Worm (Caenorhabditis elegans) whole organism, early embryonic: ENCODE results near the gene K01A6.5.

Experiments used
- B0310.2 ChIP-seq: sonication (generic microtip); optimal IDR thresholded peaks from 2 replicates; lab custom pipeline; 2016; ENCODE audit warnings: mild to moderate bottlenecking, missing genetic modification characterization, missing compliant biosample characterization
- F13C5.2 ChIP-seq: sonication (generic microtip); optimal IDR thresholded peaks from 2 replicates; lab custom pipeline; 2017; ENCODE audit warnings: mild to moderate bottlenecking, missing genetic modification characterization, inconsistent platforms, missing compliant biosample characterization
- aly-1 ChIP-seq: sonication (generic microtip); optimal IDR thresholded peaks from 2 replicates; lab custom pipeline; 2016; ENCODE audit warnings: missing genetic modification characterization, missing compliant biosample characterization
- ama-1 ChIP-seq: fragments of 150-350 bp; optimal IDR thresholded peaks from 2 replicates; lab custom pipeline; 2014
- ceh-13 ChIP-seq: fragments of 200-800 bp; sonication (Bioruptor generic); optimal IDR thresholded peaks from 2 replicates; lab custom pipeline; 2018; ENCODE audit warnings: mild to moderate bottlenecking, missing genetic modification characterization, missing compliant biosample characterization
- ceh-36 ChIP-seq: sonication (generic microtip); optimal IDR thresholded peaks from 2 replicates; lab custom pipeline; 2016; ENCODE audit warnings: missing genetic modification characterization, inconsistent platforms, missing compliant biosample characterization
- ets-7 ChIP-seq: sonication (generic microtip); optimal IDR thresholded peaks from 2 replicates; lab custom pipeline; 2016; ENCODE audit warnings: missing genotype, missing genetic modification characterization, missing compliant biosample characterization
- flt-1 ChIP-seq: fragments of 200-800 bp; sonication (Bioruptor generic); IDR thresholded peaks from 2 replicates; pipeline ENCODE4 v1.3.6; 2022; ENCODE audit warnings: missing genetic modification characterization, missing compliant biosample characterization
- hmbx-1 ChIP-seq: sonication (generic microtip); optimal IDR thresholded peaks from 2 replicates; lab custom pipeline; 2016; ENCODE audit warnings: mild to moderate bottlenecking, missing genetic modification characterization, missing compliant biosample characterization
- hmg-4 ChIP-seq: fragments of 200-800 bp; sonication (Bioruptor generic); optimal IDR thresholded peaks from 2 replicates; lab custom pipeline; 2018; ENCODE audit warnings: mild to moderate bottlenecking, missing genetic modification characterization, missing compliant biosample characterization
- hnd-1 ChIP-seq: sonication (generic microtip); optimal IDR thresholded peaks from 2 replicates; lab custom pipeline; 2016; ENCODE audit warnings: missing genetic modification characterization, missing compliant biosample characterization
- pes-1 ChIP-seq: fragments of 200-800 bp; sonication (Bioruptor generic); IDR thresholded peaks from 2 replicates; pipeline ENCODE4 v1.3.6; 2022; ENCODE audit warnings: missing genetic modification reagents, missing genetic modification characterization, missing compliant biosample characterization
- scrt-1 ChIP-seq: fragments of 200-800 bp; sonication (Bioruptor generic); IDR thresholded peaks from 2 replicates; pipeline ENCODE4 v1.3.6; 2022; ENCODE audit warnings: missing genetic modification characterization, missing compliant biosample characterization
- sea-1 ChIP-seq: fragments of 200-800 bp; sonication (Bioruptor generic); conservative IDR thresholded peaks from 2 replicates; pipeline ENCODE4 v1.3.6; 2022; ENCODE audit warnings: missing genetic modification characterization, missing compliant biosample characterization
- tbx-11 ChIP-seq: fragments of 200-800 bp; sonication (Bioruptor generic); IDR thresholded peaks from 2 replicates; pipeline ENCODE4 v1.3.6; 2022; ENCODE audit warnings: missing genetic modification characterization, missing compliant biosample characterization
- tbx-37 ChIP-seq: fragments of 200-800 bp; sonication (Bioruptor generic); conservative IDR thresholded peaks from 2 replicates; pipeline ENCODE4 v1.3.6; 2022; ENCODE audit warnings: missing genetic modification reagents, missing genetic modification characterization, missing compliant biosample characterization
- tra-4 ChIP-seq: sonication (generic microtip); optimal IDR thresholded peaks from 2 replicates; lab custom pipeline; 2017; ENCODE audit warnings: missing genetic modification characterization, missing compliant biosample characterization

K01A6.5 gene

DNA sequence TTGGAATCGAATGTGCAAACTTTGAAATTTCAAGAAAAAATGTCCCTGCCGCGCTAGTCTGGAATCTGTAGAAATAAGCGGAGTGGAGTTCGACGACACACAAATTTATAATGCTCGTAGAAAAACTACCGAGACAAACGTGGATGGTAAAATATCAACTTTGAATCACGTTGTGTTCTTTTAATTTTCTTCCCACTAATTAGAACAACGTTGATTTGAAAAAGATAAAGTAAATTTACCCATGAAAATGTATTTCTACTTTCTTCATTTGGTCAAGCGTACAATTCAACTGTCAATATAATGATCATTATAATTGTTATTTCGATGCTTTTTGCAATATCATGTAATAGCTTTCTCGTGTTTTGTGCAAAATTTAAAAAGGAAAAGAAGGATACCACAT, at the start of gene K01A6.5:
Gene K01A6.5, plus strand, starts transcription at position 301 of the 400 bp plus-strand sequence.
- TF ChIP-seq ceh-36 (tag; lab: Kevin White, UChicago) (no peak), ets-7 (tag; lab: Kevin White, UChicago) (no peak), tra-4 (tag; lab: Kevin White, UChicago) (no peak), aly-1 (no peak), scrt-1 (GFP tag; lab: Robert Waterston, UW) (no peak), hnd-1 (no peak), F13C5.2 (tag; lab: Kevin White, UChicago) (no peak), tbx-37 (GFP tag; lab: Robert Waterston, UW) (no peak), flt-1 (no peak), B0310.2 (tag; lab: Kevin White, UChicago) (no peak), hmg-4 (GFP tag; lab: Kevin White, UChicago) (no peak), ceh-13 (GFP tag; lab: Kevin White, UChicago) (no peak), pes-1 (GFP tag; lab: Robert Waterston, UW) (no peak), tbx-11 (GFP tag; lab: Robert Waterston, UW) (no peak)

DNA sequence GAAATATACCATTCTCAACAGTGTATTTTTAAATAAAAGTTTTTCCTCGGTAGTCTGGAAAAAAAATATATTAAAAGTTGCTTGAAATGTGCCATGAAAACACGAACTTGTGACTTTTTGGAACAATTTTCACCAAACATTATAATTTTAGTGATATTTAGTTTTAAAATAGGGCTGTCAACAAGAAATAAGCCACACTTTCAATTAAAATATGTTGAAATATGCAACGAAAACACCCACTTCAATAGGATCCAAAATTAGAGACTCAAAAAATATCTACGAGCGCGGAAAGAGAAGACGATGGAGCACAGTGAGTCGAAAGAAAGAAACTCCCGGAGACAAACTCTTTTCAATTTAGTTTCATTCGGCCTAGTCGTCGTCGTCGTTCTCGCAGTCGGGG, 49.0 kb upstream of the K01A6.5 start, which contains the start of gene ZK792.12:
Gene ZK792.12, plus strand, starts transcription at position 301 of the 400 bp plus-strand sequence.
- TF ChIP-seq tbx-11 (GFP tag; lab: Robert Waterston, UW) (no peak), B0310.2 (tag; lab: Kevin White, UChicago) (no peak), ama-1 (lab: Kevin White, UChicago) (no peak), pes-1 (GFP tag; lab: Robert Waterston, UW) (no peak), aly-1 (no peak), tra-4 (tag; lab: Kevin White, UChicago) (no peak), hmbx-1 (tag; lab: Kevin White, UChicago) (no peak), tbx-37 (GFP tag; lab: Robert Waterston, UW) (no peak), scrt-1 (GFP tag; lab: Robert Waterston, UW) (no peak), F13C5.2 (tag; lab: Kevin White, UChicago) (no peak), flt-1 (no peak)

DNA sequence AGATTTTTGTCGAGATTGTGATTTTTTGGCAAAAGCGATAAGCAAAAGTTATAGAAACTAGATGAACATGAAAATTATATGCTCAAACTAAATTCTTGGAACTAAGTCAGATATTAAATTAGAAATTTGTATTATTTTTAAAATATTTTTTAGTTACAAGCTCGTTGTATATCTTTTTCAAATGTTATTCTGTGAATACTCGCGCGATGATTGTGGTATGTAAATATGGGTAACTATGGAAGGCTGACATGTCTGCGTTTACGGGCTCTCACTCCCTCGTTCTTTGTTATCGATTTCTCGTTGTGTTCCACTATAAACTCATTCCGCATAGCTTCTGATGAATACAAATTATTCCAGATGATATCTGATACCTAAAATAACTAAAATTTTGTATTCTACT, 48.4 kb upstream of the K01A6.5 start, which contains the start of gene ZK792.7:
Gene ZK792.7, plus strand, starts transcription at position 301 of the 400 bp plus-strand sequence.
- TF ChIP-seq hmg-4 (GFP tag; lab: Kevin White, UChicago) (no peak), ceh-13 (GFP tag; lab: Kevin White, UChicago) (no peak), aly-1 (no peak)

DNA sequence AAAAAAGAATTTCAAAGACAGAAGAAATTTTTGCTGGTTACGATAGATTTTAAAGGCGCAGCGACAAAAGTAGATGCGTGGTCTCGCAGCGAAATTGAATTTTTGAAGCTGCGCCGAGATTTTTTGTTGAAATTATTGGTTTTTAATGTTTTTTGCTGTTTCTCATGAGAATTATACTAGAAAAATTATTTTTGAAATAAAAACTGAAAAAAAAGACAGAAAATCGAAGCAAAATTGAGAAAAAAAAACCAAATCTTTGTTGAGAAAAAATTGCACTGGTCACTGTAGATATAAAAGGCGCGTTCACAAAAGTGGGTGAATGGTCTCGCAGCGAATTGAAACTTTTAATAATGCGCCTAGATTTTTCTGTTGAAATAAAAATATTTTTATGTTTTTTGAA, 46.9 kb upstream of the K01A6.5 start:
- TF ChIP-seq hmbx-1 (tag; lab: Kevin White, UChicago) (no peak), aly-1 (no peak), ama-1 (lab: Kevin White, UChicago) (no peak), tra-4 (tag; lab: Kevin White, UChicago) (no peak)

DNA sequence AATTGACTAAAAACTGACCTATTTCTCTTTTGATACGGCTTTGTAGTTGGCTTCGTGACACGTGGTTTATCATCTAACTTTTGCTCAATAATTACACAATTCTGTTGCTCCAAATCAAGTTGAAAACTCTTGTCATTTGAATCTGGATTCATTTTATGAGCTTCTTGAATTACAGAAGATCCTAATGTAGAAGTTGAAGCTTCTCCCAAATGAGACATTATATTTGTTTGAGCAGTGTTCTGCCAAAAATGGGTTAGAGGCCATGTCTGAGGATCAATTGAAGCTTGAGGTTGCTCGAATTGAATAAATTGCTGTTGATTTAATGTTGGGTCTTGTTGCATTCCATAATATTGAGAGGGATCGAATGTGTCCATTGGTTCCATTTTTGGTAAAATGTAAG, 45.0 kb upstream of the K01A6.5 start:
- no peak for TF ChIP-seq sea-1 (GFP tag; lab: Robert Waterston, UW)

DNA sequence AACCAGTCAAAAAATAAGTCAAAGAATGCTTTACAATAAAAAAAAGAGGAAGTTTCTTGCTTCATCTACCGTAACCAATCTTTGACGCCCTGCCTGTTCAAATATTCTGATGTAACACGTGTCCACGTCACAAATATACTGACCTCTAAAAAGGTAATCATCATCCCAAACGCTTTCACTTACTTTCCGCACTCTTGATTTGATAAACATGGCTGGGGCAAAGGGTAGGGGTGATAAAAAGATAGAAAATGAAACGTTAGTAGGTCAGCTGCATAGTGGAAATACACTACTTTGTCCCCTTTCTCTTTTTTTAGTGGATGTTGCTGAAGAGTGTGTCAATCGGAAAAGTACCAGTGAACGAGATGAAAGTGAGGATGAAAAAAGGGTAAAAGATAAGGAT, 42.4 kb upstream of the K01A6.5 start:
- TF ChIP-seq hmg-4 (GFP tag; lab: Kevin White, UChicago) (no peak), pes-1 (GFP tag; lab: Robert Waterston, UW) (no peak), ceh-13 (GFP tag; lab: Kevin White, UChicago) (no peak), hmbx-1 (tag; lab: Kevin White, UChicago) (no peak), ets-7 (tag; lab: Kevin White, UChicago) (no peak), ama-1 (lab: Kevin White, UChicago) (no peak), hnd-1 (no peak), tra-4 (tag; lab: Kevin White, UChicago) (no peak), sea-1 (GFP tag; lab: Robert Waterston, UW) (no peak), aly-1 (no peak), flt-1 (no peak)

DNA sequence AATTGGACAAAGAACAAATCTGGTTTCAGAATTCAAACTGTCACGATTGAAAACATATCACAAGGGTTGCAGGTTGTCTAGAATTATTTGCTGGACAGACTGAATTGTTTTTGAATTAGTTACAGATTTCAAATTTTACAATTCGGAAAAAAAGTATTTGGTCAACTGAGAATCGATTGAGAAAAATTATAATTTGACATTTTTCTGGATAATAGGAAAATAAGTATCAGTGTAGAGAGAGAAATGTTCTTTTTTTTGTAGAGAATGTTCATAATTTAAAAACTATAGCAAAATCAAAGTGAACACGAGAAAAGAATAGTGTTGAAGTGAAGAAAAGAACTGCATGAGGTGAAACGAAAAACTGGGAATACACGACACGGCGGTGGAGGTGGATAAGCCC, 41.8 kb upstream of the K01A6.5 start, which contains the start of gene dpy-20:
Gene dpy-20, minus strand, starts transcription at position 101 of the 400 bp plus-strand sequence.
- TF ChIP-seq pes-1 (GFP tag; lab: Robert Waterston, UW) (no peak), hmbx-1 (tag; lab: Kevin White, UChicago) (no peak), hmg-4 (GFP tag; lab: Kevin White, UChicago) (no peak)

DNA sequence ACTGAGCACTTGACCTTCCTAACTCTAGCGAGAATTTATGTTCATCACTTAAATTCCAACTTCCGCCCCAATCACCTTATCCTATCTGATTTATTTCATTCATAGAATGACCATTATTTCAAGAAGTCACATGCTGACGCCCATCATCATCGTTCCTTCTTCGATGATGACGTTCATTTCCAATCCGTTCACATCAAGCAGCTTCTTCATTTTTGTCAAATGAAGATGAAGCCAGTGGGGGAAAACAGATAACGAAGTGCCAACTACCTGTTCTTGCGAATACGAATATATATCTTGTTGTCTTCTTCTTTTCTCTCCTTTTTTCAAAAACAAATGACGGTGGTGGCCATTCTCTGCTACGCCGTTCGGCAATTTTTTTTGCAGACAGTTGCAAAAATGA, 40.6 kb upstream of the K01A6.5 start:
- TF ChIP-seq ets-7 (tag; lab: Kevin White, UChicago) = no peak

DNA sequence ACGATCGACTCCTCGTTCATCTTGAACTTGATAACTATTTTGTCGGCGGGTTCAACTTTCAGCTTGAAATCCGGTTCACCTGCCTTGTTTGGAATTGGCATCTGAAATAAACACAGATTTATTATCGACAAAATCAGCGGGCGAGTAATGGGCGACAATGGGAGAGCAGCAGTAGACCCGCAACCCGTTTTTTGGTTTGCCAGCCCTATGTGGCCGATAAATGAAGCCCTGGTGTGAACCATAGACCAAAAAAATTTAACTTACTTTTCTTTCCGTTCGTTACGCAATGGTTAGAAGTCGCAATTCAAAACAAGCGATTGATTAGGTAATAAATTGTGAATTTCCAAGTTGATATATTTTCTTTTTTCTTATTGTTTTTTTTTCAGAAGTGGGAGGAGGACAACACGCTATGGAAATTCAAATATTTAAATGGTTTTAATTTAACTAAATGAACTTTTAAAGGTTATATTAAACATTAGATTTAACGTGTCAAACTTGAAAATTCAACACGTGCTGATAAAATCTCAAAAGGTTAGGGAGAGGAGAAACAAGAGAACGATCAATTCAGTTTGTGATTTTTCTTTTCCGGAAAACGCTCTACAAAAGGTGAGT, 38.7 kb upstream of the K01A6.5 start, which contains the start of the genes T22B3.3 and alg-3:
Gene T22B3.3, minus strand, starts transcription at position 101 of the 612 bp plus-strand sequence.
Gene alg-3, plus strand, starts transcription at position 562 of the 612 bp plus-strand sequence.
- TF ChIP-seq ceh-36 (tag; lab: Kevin White, UChicago) = no peak
- no peak for TF ChIP-seq tbx-11 (GFP tag; lab: Robert Waterston, UW)
- TF ChIP-seq flt-1 = no peak
- no peak for TF ChIP-seq tra-4 (tag; lab: Kevin White, UChicago)
- no peak for TF ChIP-seq sea-1 (GFP tag; lab: Robert Waterston, UW)
- TF ChIP-seq ceh-13 (GFP tag; lab: Kevin White, UChicago) = no peak
